Worm (Caenorhabditis elegans) whole organism, L4 larva: ENCODE measurements around the gene nhr-211.
A peak's percentile ranks its signal among the peaks of the same experiment; 100 is the strongest.

ENCODE experiments used
- T20F7.1 ChIP-seq: fragments of 200-800 bp; sonication (Bioruptor generic); optimal IDR thresholded peaks from 2 replicates; lab custom pipeline; 2018; ENCODE audit warnings: mild to moderate bottlenecking, missing genetic modification characterization, missing compliant biosample characterization
- T26A8.4 ChIP-seq: fragments of 200-800 bp; sonication (Bioruptor generic); IDR thresholded peaks from 2 replicates; pipeline ENCODE4 v1.3.6; 2022; ENCODE audit warnings: missing genetic modification characterization, missing compliant biosample characterization
- ZK337.2 ChIP-seq: fragments of 200-800 bp; sonication (Bioruptor generic); IDR thresholded peaks from 2 replicates; pipeline ENCODE4 v1.3.6; 2022; ENCODE audit warnings: missing genetic modification reagents, missing genetic modification characterization, missing compliant biosample characterization
- ZK546.5 ChIP-seq, 2 experiments: sonication (generic microtip); optimal IDR thresholded peaks; 2 replicates each; lab custom pipeline; 2017; ENCODE audit warnings: missing biosample characterization in 2 of 2, missing genetic modification characterization in 2 of 2
- aha-1 ChIP-seq: fragments of 150-350 bp; peaks from one replicate; lab custom pipeline; 2014; ENCODE audit warnings: missing biosample characterization, missing genetic modification characterization
- ama-1 ChIP-seq: fragments of 150-350 bp; optimal IDR thresholded peaks from 2 replicates; lab custom pipeline; 2014; ENCODE audit warnings: inconsistent platforms, mixed read lengths
- ceh-44 ChIP-seq: fragments of 200-800 bp; sonication (Bioruptor generic); IDR thresholded peaks from 2 replicates; pipeline ENCODE4 v1.3.6; 2022; ENCODE audit warnings: missing genetic modification reagents, missing genetic modification characterization, missing compliant biosample characterization
- ceh-62 ChIP-seq: sonication (generic microtip); optimal IDR thresholded peaks from 2 replicates; lab custom pipeline; 2017; ENCODE audit warnings: missing biosample characterization, missing genetic modification characterization
- ceh-82 ChIP-seq: sonication (generic microtip); optimal IDR thresholded peaks from 2 replicates; lab custom pipeline; 2017; ENCODE audit warnings: missing biosample characterization, missing genetic modification characterization
- ctbp-1 ChIP-seq: fragments of 200-800 bp; sonication (Bioruptor generic); IDR thresholded peaks from 2 replicates; pipeline ENCODE4 v1.3.6; 2022; ENCODE audit warnings: missing genetic modification reagents, missing genetic modification characterization, missing compliant biosample characterization
- daf-16 ChIP-seq, 3 experiments: sonication (generic microtip); optimal IDR thresholded peaks; 2 replicates each; lab custom pipeline; 2016 to 2017; ENCODE audit warnings: missing genetic modification characterization in 3 of 3, missing genetic modification reagents in 3 of 3, mild to moderate bottlenecking in 2 of 3, missing compliant biosample characterization in 2 of 3, missing biosample characterization in 1 of 3, moderate library complexity in 1 of 3
- daf-19 ChIP-seq: fragments of 200-800 bp; sonication (Bioruptor generic); conservative IDR thresholded peaks from 2 replicates; pipeline ENCODE4 v1.3.6; 2022; ENCODE audit warnings: missing genetic modification characterization, missing compliant biosample characterization
- dmd-6 ChIP-seq: fragments of 200-800 bp; sonication (Bioruptor generic); IDR thresholded peaks from 2 replicates; pipeline ENCODE4 v1.3.6; 2022; ENCODE audit warnings: missing genetic modification reagents, missing genetic modification characterization, missing compliant biosample characterization
- dve-1 ChIP-seq: sonication (generic microtip); optimal IDR thresholded peaks from 2 replicates; lab custom pipeline; 2017; ENCODE audit warnings: antibody characterized with exemption, mild to moderate bottlenecking, missing genetic modification characterization, missing compliant biosample characterization; ENCODE audit not compliant: insufficient read depth
- egl-43 ChIP-seq: fragments of 200-800 bp; sonication (Bioruptor generic); IDR thresholded peaks from 2 replicates; pipeline ENCODE4 v1.3.6; 2022; ENCODE audit warnings: missing genetic modification reagents, missing genetic modification characterization, missing compliant biosample characterization
- fos-1 ChIP-seq: fragments of 150-350 bp; optimal IDR thresholded peaks from 2 replicates; lab custom pipeline; 2014; ENCODE audit warnings: missing biosample characterization, missing genetic modification characterization
- hlh-11 ChIP-seq: fragments of 200-800 bp; sonication (Bioruptor generic); optimal IDR thresholded peaks from 2 replicates; lab custom pipeline; 2018; ENCODE audit warnings: mild to moderate bottlenecking, missing genetic modification characterization, missing compliant biosample characterization
- hlh-30 ChIP-seq: sonication (generic microtip); optimal IDR thresholded peaks from 2 replicates; lab custom pipeline; 2017; ENCODE audit warnings: antibody characterized with exemption, mild to moderate bottlenecking, missing genetic modification characterization, missing compliant biosample characterization; ENCODE audit not compliant: insufficient read depth
- lim-7 ChIP-seq: fragments of 200-800 bp; sonication (Bioruptor generic); IDR thresholded peaks from 2 replicates; pipeline ENCODE4 v1.3.6; 2022; ENCODE audit warnings: missing genetic modification characterization, missing compliant biosample characterization
- lin-15B ChIP-seq: fragments of 150-350 bp; sonication (generic microtip); optimal IDR thresholded peaks from 3 replicates; lab custom pipeline; 2014; ENCODE audit warnings: missing biosample characterization, missing genetic modification characterization
- lin-38 ChIP-seq: fragments of 200-800 bp; sonication (Bioruptor generic); IDR thresholded peaks from 2 replicates; pipeline ENCODE4 v1.3.6; 2022; ENCODE audit warnings: missing genetic modification reagents, missing genetic modification characterization, missing compliant biosample characterization
- mdt-29 ChIP-seq: fragments of 200-800 bp; sonication (Bioruptor generic); IDR thresholded peaks from 2 replicates; pipeline ENCODE4 v1.3.6; 2022; ENCODE audit warnings: missing genetic modification reagents, missing genetic modification characterization, missing compliant biosample characterization
- nhr-28 ChIP-seq: fragments of 150-350 bp; optimal IDR thresholded peaks from 2 replicates; lab custom pipeline; 2014; ENCODE audit warnings: missing biosample characterization, missing genetic modification characterization
- nhr-48 ChIP-seq: sonication (generic microtip); optimal IDR thresholded peaks from 2 replicates; lab custom pipeline; 2016; ENCODE audit warnings: mild to moderate bottlenecking, missing genetic modification characterization, missing compliant biosample characterization
- nhr-76 ChIP-seq: fragments of 150-350 bp; optimal IDR thresholded peaks from 2 replicates; lab custom pipeline; 2014; ENCODE audit warnings: missing biosample characterization, missing genetic modification characterization
- nhr-77 ChIP-seq: fragments of 150-350 bp; optimal IDR thresholded peaks from 2 replicates; lab custom pipeline; 2014; ENCODE audit warnings: missing biosample characterization, missing genetic modification characterization
- php-3 ChIP-seq: fragments of 200-800 bp; sonication (Bioruptor generic); IDR thresholded peaks from 2 replicates; pipeline ENCODE4 v1.3.6; 2022; ENCODE audit warnings: missing genetic modification reagents, missing genetic modification characterization, missing compliant biosample characterization
- pqm-1 ChIP-seq: sonication (generic microtip); optimal IDR thresholded peaks from 2 replicates; lab custom pipeline; 2017; ENCODE audit warnings: missing biosample characterization, missing genetic modification characterization
- saeg-2 ChIP-seq: fragments of 200-800 bp; sonication (Bioruptor generic); IDR thresholded peaks from 2 replicates; pipeline ENCODE4 v1.3.6; 2022; ENCODE audit warnings: missing genetic modification reagents, missing genetic modification characterization, missing compliant biosample characterization
- set-16 ChIP-seq: fragments of 200-800 bp; sonication (Bioruptor generic); IDR thresholded peaks from 2 replicates; pipeline ENCODE4 v1.3.6; 2022; ENCODE audit warnings: missing genetic modification reagents, missing genetic modification characterization, missing compliant biosample characterization
- spr-1 ChIP-seq: sonication (generic microtip); optimal IDR thresholded peaks from 2 replicates; lab custom pipeline; 2016; ENCODE audit warnings: mild to moderate bottlenecking, missing genetic modification characterization, missing compliant biosample characterization
- tra-1 ChIP-seq: fragments of 200-800 bp; sonication (Bioruptor generic); IDR thresholded peaks from 2 replicates; pipeline ENCODE4 v1.3.6; 2022; ENCODE audit warnings: missing genetic modification reagents, missing genetic modification characterization, missing compliant biosample characterization
- unc-62 ChIP-seq, 3 experiments: fragments of 150-350 bp in 1 of 3; sonication (generic microtip); optimal IDR thresholded peaks in 2 of 3; peaks in 1 of 3; 1 replicate in 1 of 3; 2 replicates in 2 of 3; lab custom pipeline; 2014 to 2017; ENCODE audit warnings: missing biosample characterization in 3 of 3, missing genetic modification characterization in 3 of 3, missing genetic modification reagents in 3 of 3, missing genotype in 1 of 3
- zfp-2 ChIP-seq: sonication (generic microtip); optimal IDR thresholded peaks from 2 replicates; lab custom pipeline; 2016; ENCODE audit warnings: mild to moderate bottlenecking, missing genetic modification characterization, missing compliant biosample characterization
- ztf-11 ChIP-seq: fragments of 150-350 bp; optimal IDR thresholded peaks from 2 replicates; lab custom pipeline; 2014; ENCODE audit warnings: missing biosample characterization, missing genetic modification characterization

The nhr-211 gene

DNA sequence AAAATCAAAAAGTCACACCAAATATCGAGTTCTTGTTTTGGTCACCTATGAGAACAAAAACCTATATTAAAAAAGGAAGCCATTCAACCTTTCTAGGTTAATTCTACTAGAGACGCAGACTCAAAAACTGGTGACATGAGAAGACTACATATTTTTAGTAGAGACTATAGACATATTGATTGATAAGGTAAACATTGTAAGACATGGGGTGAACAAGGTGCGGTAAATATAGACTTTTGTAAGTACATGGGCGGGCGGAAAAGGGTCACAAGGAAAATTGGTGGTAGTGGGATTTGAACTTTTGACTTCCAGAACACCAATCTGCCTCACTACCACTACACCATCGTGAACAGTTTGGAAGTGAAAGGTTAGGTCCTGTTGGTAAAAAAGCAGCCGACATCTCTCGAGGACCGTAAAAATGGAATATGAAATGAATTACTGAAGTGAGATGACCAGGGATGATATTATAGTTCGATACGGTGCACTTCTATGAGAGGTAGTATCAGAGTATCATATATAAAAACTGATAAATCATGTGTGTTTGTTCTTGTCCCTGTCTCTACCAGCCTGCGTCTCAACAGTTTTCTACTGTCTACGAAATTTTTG, 2.4 kb upstream of the nhr-211 start, which contains the start of gene nhr-212:
Gene nhr-212, plus strand, starts transcription at position 573 of the 606 bp plus-strand sequence.
- no peak for TF ChIP-seq saeg-2 (GFP tag; lab: Robert Waterston, UW)
- TF ChIP-seq nhr-76, result no peak
- no peak for TF ChIP-seq ceh-82 (tag; lab: Kevin White, UChicago)
- TF ChIP-seq unc-62 (GFP tag; optimal IDR thresholded peaks at IDR 0.05 in 1 of 2; lab: Kevin White, UChicago), result no peak
- no peak for TF ChIP-seq unc-62 (tag; optimal IDR thresholded peaks at IDR 0.05; lab: Kevin White, UChicago)
- no peak for TF ChIP-seq ZK546.5 (tag; optimal IDR thresholded peaks at IDR 0.05; lab: Kevin White, UChicago)
- TF ChIP-seq mdt-29 (GFP tag; lab: Robert Waterston, UW), result no peak
- no peak for TF ChIP-seq ctbp-1 (GFP tag; lab: Robert Waterston, UW)
- no peak for TF ChIP-seq nhr-48 (tag; lab: Kevin White, UChicago)
- TF ChIP-seq T26A8.4 (GFP tag; lab: Robert Waterston, UW), result no peak
- TF ChIP-seq dve-1 (tag; lab: Kevin White, UChicago), result peak; percentile 45
- no peak for TF ChIP-seq nhr-77 (tag; lab: Kevin White, UChicago)
- TF ChIP-seq hlh-30 (tag; lab: Kevin White, UChicago), result peak; percentile 28
- TF ChIP-seq ceh-44, result no peak
- 0 out of 2 replicates have a peak, but pooled peaks have one; percentile 10 for TF ChIP-seq php-3 (GFP tag; lab: Robert Waterston, UW)
- no peak for TF ChIP-seq daf-19 (GFP tag; lab: Robert Waterston, UW)
- TF ChIP-seq lin-38, result no peak
- TF ChIP-seq lin-15B, result no peak
- peak; percentile 13 for TF ChIP-seq pqm-1 (tag; lab: Kevin White, UChicago)
- TF ChIP-seq hlh-11 (tag; lab: Kevin White, UChicago), result peak; percentile 26
- 0 out of 2 replicates have a peak, but pooled peaks have one; percentile 16 for TF ChIP-seq tra-1 (GFP tag; lab: Robert Waterston, UW)
- no peak for TF ChIP-seq ZK337.2
- no peak for TF ChIP-seq ama-1 (lab: Kevin White, UChicago)
- no peak for TF ChIP-seq daf-16 (GFP tag; optimal IDR thresholded peaks at IDR 0.05; lab: Kevin White, UChicago)
- TF ChIP-seq daf-16 (tag; optimal IDR thresholded peaks at IDR 0.05; lab: Kevin White, UChicago), result peak; percentile 47
- TF ChIP-seq nhr-28, result peak; percentile 82
- no peak for TF ChIP-seq T20F7.1
- peak; percentile 25; the same call in 1 of the 2 replicates for TF ChIP-seq dmd-6 (GFP tag; lab: Robert Waterston, UW)
- no peak for TF ChIP-seq spr-1
- TF ChIP-seq ceh-62 (tag; lab: Kevin White, UChicago), result no peak
- TF ChIP-seq zfp-2, result no peak

DNA sequence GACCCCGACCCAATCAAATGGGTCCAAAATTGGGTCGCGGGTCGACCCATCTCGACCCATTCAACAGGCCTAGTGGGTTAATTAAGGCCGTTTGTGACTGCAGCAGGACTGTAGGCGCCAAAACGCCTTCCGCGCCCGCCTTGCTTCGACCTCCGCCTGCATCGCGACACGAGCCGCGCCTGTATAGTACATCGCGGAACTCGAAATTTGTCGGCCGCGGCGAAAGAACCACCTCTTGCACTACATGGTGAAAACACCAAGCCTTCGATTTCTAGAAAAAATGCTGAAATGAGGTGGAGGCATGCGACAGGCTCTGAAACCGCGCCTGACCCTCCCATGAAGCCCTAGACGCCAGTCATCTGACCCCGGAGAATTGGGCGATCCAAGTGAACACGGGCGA, 1.2 kb downstream of the nhr-211 start:
- TF ChIP-seq lim-7 (0 out of 2 replicates have a peak, but pooled peaks have one; percentile 3), egl-43 (GFP tag; lab: Robert Waterston, UW) (0 out of 2 replicates have a peak, but pooled peaks have one; percentile 63), fos-1 (tag; lab: Kevin White, UChicago) (no peak), nhr-48 (tag; lab: Kevin White, UChicago) (no peak), aha-1 (tag; lab: Kevin White, UChicago) (peak; percentile 11), set-16 (peak; percentile 64)

ce11 chrV:489320-489719, 2.5 kb downstream of the nhr-211 start, which contains the start of gene nhr-106:
TSS of gene nhr-106 (plus strand) at chrV:489620.
- TF ChIP-seq ztf-11 (tag; lab: Kevin White, UChicago), result no peak
- TF ChIP-seq dmd-6 (GFP tag; lab: Robert Waterston, UW), result peak; percentile 48; the same call in 1 of the 2 replicates
- no peak for TF ChIP-seq hlh-30 (tag; lab: Kevin White, UChicago)
- no peak for TF ChIP-seq daf-16 (GFP tag; optimal IDR thresholded peaks at IDR 0.05; lab: Kevin White, UChicago)
- TF ChIP-seq daf-16 (tag; optimal IDR thresholded peaks at IDR 0.05; lab: Kevin White, UChicago), result peak; percentile 26
- peak; percentile 78 for TF ChIP-seq nhr-28
- peak; percentile 20 for TF ChIP-seq pqm-1 (tag; lab: Kevin White, UChicago)
